Fruit fly (Drosophila melanogaster) whole organism, prepupa: Measurements from ENCODE around the gene CG15468.
A peak's percentile ranks its signal among the peaks of the same experiment; 100 is the strongest.

ENCODE experiments used
- Blimp-1 ChIP-seq: fragments of 200-800 bp; sonication (Bioruptor generic); optimal IDR thresholded peaks from 3 replicates; lab custom pipeline; 2017; ENCODE audit warnings: missing biosample characterization, missing genetic modification characterization, mild to moderate bottlenecking, moderate library complexity, missing genetic modification reagents
- CG10631 ChIP-seq: fragments of 200-800 bp; sonication (Bioruptor generic); optimal IDR thresholded peaks from 2 replicates; lab custom pipeline; 2016; ENCODE audit warnings: missing biosample characterization, missing genetic modification characterization
- CG10669 ChIP-seq: fragments of 200-800 bp; sonication (Bioruptor generic); optimal IDR thresholded peaks from 3 replicates; lab custom pipeline; 2018; ENCODE audit warnings: missing biosample characterization, mild to moderate bottlenecking, missing genetic modification characterization, moderate library complexity
- CG11294 ChIP-seq: fragments of 200-800 bp; sonication (Bioruptor generic); IDR thresholded peaks from 2 replicates; pipeline ENCODE4 v1.3.6; 2022; ENCODE audit warnings: missing biosample characterization, missing genetic modification characterization
- CG11902 ChIP-seq: fragments of 200-800 bp; sonication (Bioruptor generic); optimal IDR thresholded peaks from 3 replicates; lab custom pipeline; 2016; ENCODE audit warnings: missing biosample characterization, missing genetic modification characterization
- CG15336 ChIP-seq: fragments of 200-800 bp; sonication (Bioruptor generic); IDR thresholded peaks from 2 replicates; pipeline ENCODE4 v1.3.6; 2022; ENCODE audit warnings: missing biosample characterization, missing genetic modification characterization
- CG1621 ChIP-seq: fragments of 200-800 bp; sonication (Bioruptor generic); optimal IDR thresholded peaks from 3 replicates; lab custom pipeline; 2018; ENCODE audit warnings: missing biosample characterization, mild to moderate bottlenecking, missing genetic modification characterization
- CG16779 ChIP-seq: fragments of 200-800 bp; sonication (Bioruptor generic); optimal IDR thresholded peaks from 3 replicates; lab custom pipeline; 2017; ENCODE audit warnings: missing biosample characterization, mild to moderate bottlenecking, missing genetic modification characterization
- CG3032 ChIP-seq: fragments of 200-800 bp; optimal IDR thresholded peaks from 2 replicates; lab custom pipeline; 2019; ENCODE audit warnings: missing biosample characterization, mild to moderate bottlenecking, missing genetic modification characterization, moderate library complexity
- CG31627 ChIP-seq: fragments of 200-800 bp; sonication (Bioruptor generic); optimal IDR thresholded peaks from 3 replicates; lab custom pipeline; 2016; ENCODE audit warnings: missing biosample characterization, missing genetic modification characterization
- CG3919 ChIP-seq: fragments of 200-800 bp; sonication (Bioruptor generic); optimal IDR thresholded peaks from 3 replicates; lab custom pipeline; 2016; ENCODE audit warnings: missing biosample characterization, missing genetic modification characterization
- CG4318 ChIP-seq: fragments of 200-800 bp; sonication (Bioruptor generic); optimal IDR thresholded peaks from 3 replicates; lab custom pipeline; 2017; ENCODE audit warnings: missing biosample characterization, mild to moderate bottlenecking, missing genetic modification characterization
- CG6163 ChIP-seq: fragments of 200-800 bp; sonication (Bioruptor generic); IDR thresholded peaks from 3 replicates; pipeline ENCODE4 v1.3.6; 2022; ENCODE audit warnings: missing biosample characterization, missing genetic modification characterization
- CG6792 ChIP-seq: fragments of 200-800 bp; sonication (Bioruptor generic); optimal IDR thresholded peaks from 3 replicates; lab custom pipeline; 2016; ENCODE audit warnings: missing biosample characterization, missing genetic modification characterization
- CG6808 ChIP-seq: fragments of 200-800 bp; sonication (Bioruptor generic); optimal IDR thresholded peaks from 3 replicates; lab custom pipeline; 2017; ENCODE audit warnings: missing biosample characterization, missing genetic modification characterization, mild to moderate bottlenecking, moderate library complexity, missing genetic modification reagents
- CG6854 ChIP-seq: fragments of 200-800 bp; sonication (Bioruptor generic); optimal IDR thresholded peaks from 2 replicates; lab custom pipeline; 2017; ENCODE audit warnings: missing biosample characterization, mild to moderate bottlenecking, missing genetic modification characterization
- CG7368 ChIP-seq: fragments of 200-800 bp; sonication (Bioruptor generic); optimal IDR thresholded peaks from 3 replicates; lab custom pipeline; 2016; ENCODE audit warnings: missing biosample characterization, missing genetic modification characterization
- CG8119 ChIP-seq: fragments of 200-800 bp; sonication (Bioruptor generic); IDR thresholded peaks from 3 replicates; pipeline ENCODE4 v1.3.6; 2022; ENCODE audit warnings: missing biosample characterization, missing genetic modification characterization
- CG8319 ChIP-seq: fragments of 200-800 bp; sonication (Bioruptor generic); optimal IDR thresholded peaks from 3 replicates; lab custom pipeline; 2016; ENCODE audit warnings: missing biosample characterization, missing genetic modification characterization
- CG8632 ChIP-seq: fragments of 200-800 bp; sonication (Bioruptor generic); optimal IDR thresholded peaks from 3 replicates; lab custom pipeline; 2016; ENCODE audit warnings: missing biosample characterization, missing genetic modification characterization
- CG9139 ChIP-seq: fragments of 200-800 bp; sonication (Bioruptor generic); optimal IDR thresholded peaks from 3 replicates; lab custom pipeline; 2017; ENCODE audit warnings: missing biosample characterization, mild to moderate bottlenecking, missing genetic modification characterization
- Eip78C ChIP-seq: fragments of 200-800 bp; sonication (Bioruptor generic); peaks from one replicate; lab custom pipeline; 2016; ENCODE audit warnings: missing biosample characterization, missing genetic modification characterization
- Eip93F ChIP-seq: fragments of 200-800 bp; sonication (Bioruptor generic); optimal IDR thresholded peaks from 2 replicates; lab custom pipeline; 2016; ENCODE audit warnings: missing biosample characterization, mild to moderate bottlenecking, missing genetic modification characterization
- Ets96B ChIP-seq: fragments of 200-800 bp; optimal IDR thresholded peaks from 2 replicates; lab custom pipeline; 2019; ENCODE audit warnings: missing biosample characterization, mild to moderate bottlenecking, missing genetic modification characterization, moderate library complexity
- Gug ChIP-seq: fragments of 200-800 bp; sonication (Bioruptor generic); IDR thresholded peaks from 2 replicates; pipeline ENCODE4 v1.3.6; 2022; ENCODE audit warnings: missing biosample characterization, missing genetic modification characterization
- Hr38 ChIP-seq: sonication (Bioruptor generic); optimal IDR thresholded peaks from 2 replicates; lab custom pipeline; 2016; ENCODE audit warnings: missing biosample characterization, missing genetic modification characterization
- Lpt ChIP-seq: fragments of 200-800 bp; sonication (Bioruptor generic); optimal IDR thresholded peaks from 3 replicates; lab custom pipeline; 2016; ENCODE audit warnings: missing biosample characterization, missing genetic modification characterization
- OdsH ChIP-seq: fragments of 200-800 bp; sonication (Bioruptor generic); optimal IDR thresholded peaks from 3 replicates; lab custom pipeline; 2016; ENCODE audit warnings: missing biosample characterization, missing genetic modification characterization
- Smox ChIP-seq: fragments of 200-800 bp; sonication (Bioruptor generic); optimal IDR thresholded peaks from 3 replicates; lab custom pipeline; 2016; ENCODE audit warnings: missing biosample characterization, missing genetic modification characterization
- Sox102F ChIP-seq: fragments of 200-800 bp; sonication (Bioruptor generic); optimal IDR thresholded peaks from 2 replicates; lab custom pipeline; 2016; ENCODE audit warnings: missing biosample characterization, mild to moderate bottlenecking, missing genetic modification characterization
- Sox14 ChIP-seq: fragments of 200-800 bp; sonication (Bioruptor generic); optimal IDR thresholded peaks from 3 replicates; lab custom pipeline; 2016; ENCODE audit warnings: missing biosample characterization, missing genetic modification characterization
- Sox15 ChIP-seq: fragments of 200-800 bp; sonication (Bioruptor generic); optimal IDR thresholded peaks from 3 replicates; lab custom pipeline; 2016; ENCODE audit warnings: missing biosample characterization, missing genetic modification characterization
- achi ChIP-seq: fragments of 200-800 bp; sonication (Bioruptor generic); optimal IDR thresholded peaks from 3 replicates; lab custom pipeline; 2016; ENCODE audit warnings: missing biosample characterization, missing genetic modification characterization
- acj6 ChIP-seq: fragments of 200-800 bp; sonication (Bioruptor generic); optimal IDR thresholded peaks from 3 replicates; lab custom pipeline; 2016; ENCODE audit warnings: missing biosample characterization, missing genetic modification characterization
- cyc ChIP-seq: fragments of 200-800 bp; sonication (Bioruptor generic); optimal IDR thresholded peaks from 3 replicates; lab custom pipeline; 2016; ENCODE audit warnings: missing biosample characterization, missing genetic modification characterization
- dsx ChIP-seq: fragments of 200-800 bp; optimal IDR thresholded peaks from 3 replicates; lab custom pipeline; 2019; ENCODE audit warnings: missing biosample characterization, mild to moderate bottlenecking, missing genetic modification characterization, moderate library complexity; ENCODE audit not compliant: poor library complexity, severe bottlenecking
- eg ChIP-seq: fragments of 200-800 bp; sonication (Bioruptor generic); IDR thresholded peaks from 3 replicates; pipeline ENCODE4 v1.3.6; 2022; ENCODE audit warnings: missing biosample characterization, missing genetic modification characterization
- esn ChIP-seq: fragments of 200-800 bp; sonication (Bioruptor generic); optimal IDR thresholded peaks from 2 replicates; lab custom pipeline; 2016; ENCODE audit warnings: missing biosample characterization, mild to moderate bottlenecking, missing genetic modification characterization, moderate library complexity
- fkh ChIP-seq: fragments of 200-800 bp; sonication (Bioruptor generic); optimal IDR thresholded peaks from 3 replicates; lab custom pipeline; 2017; ENCODE audit warnings: missing biosample characterization, mild to moderate bottlenecking, missing genetic modification characterization, moderate library complexity
- net ChIP-seq: fragments of 200-800 bp; sonication (Bioruptor generic); optimal IDR thresholded peaks from 3 replicates; lab custom pipeline; 2016; ENCODE audit warnings: missing biosample characterization, missing genetic modification characterization
- pdm3 ChIP-seq: fragments of 200-800 bp; sonication (Bioruptor generic); optimal IDR thresholded peaks from 3 replicates; lab custom pipeline; 2016; ENCODE audit warnings: missing biosample characterization, missing genetic modification characterization
- spab ChIP-seq: fragments of 200-800 bp; sonication (Bioruptor generic); optimal IDR thresholded peaks from 2 replicates; lab custom pipeline; 2017; ENCODE audit warnings: missing biosample characterization, mild to moderate bottlenecking, missing genetic modification characterization, missing genetic modification reagents
- ss ChIP-seq, 2 experiments: fragments of 200-800 bp; sonication (Bioruptor generic); optimal IDR thresholded peaks; 2 replicates in 1 of 2; 3 replicates in 1 of 2; lab custom pipeline; 2017 to 2018; ENCODE audit warnings: mild to moderate bottlenecking in 2 of 2, missing biosample characterization in 2 of 2, missing genetic modification characterization in 2 of 2, moderate library complexity in 1 of 2
- svp ChIP-seq: fragments of 200-800 bp; sonication (Bioruptor generic); peaks from one replicate; lab custom pipeline; 2016; ENCODE audit warnings: missing biosample characterization, missing genetic modification characterization
- topi ChIP-seq: fragments of 200-800 bp; sonication (Bioruptor generic); optimal IDR thresholded peaks from 3 replicates; lab custom pipeline; 2016; ENCODE audit warnings: missing biosample characterization, missing genetic modification characterization

CG15468 gene

DNA sequence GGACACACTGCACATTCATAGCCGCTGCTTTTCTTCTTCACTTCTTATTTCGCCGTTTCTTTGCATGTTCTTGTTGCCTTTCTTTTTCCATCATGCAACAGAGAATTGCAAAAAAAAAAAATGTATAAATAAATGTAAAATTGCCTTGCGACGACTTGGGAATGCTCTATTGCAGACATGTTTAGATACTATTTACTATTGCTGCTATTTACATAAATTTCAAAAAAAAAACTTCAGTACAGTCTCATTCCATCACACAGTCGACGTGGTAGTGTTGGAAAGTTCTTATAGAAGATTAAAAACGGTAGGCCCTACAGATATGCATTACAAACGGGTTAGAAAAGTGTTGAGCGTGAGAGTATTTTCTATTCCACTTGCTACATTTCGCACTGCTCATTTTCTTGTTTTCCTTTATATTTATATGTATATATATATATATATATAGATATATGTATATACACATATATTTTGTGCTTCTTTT, 49.1 kb downstream of the CG15468 start (continued):
- TF ChIP-seq CG10669 (GFP tag; lab: Kevin White, UChicago), result peak; percentile 78
- peak; percentile 85 for TF ChIP-seq CG8119 (GFP tag; lab: Robert Waterston, UW)
- TF ChIP-seq CG6808 (GFP tag; lab: Kevin White, UChicago), result peak; percentile 87
- TF ChIP-seq CG15336 (GFP tag; lab: Robert Waterston, UW), result peak; percentile 83
- peak; percentile 81 for TF ChIP-seq topi
- TF ChIP-seq Hr38 (GFP tag; lab: Kevin White, UChicago), result no peak
- TF ChIP-seq CG11294 (GFP tag; lab: Robert Waterston, UW), result peak; percentile 20; the same call in 1 of the 2 replicates
- TF ChIP-seq CG3919, result peak; percentile 65
- TF ChIP-seq CG10631 (GFP tag; lab: Kevin White, UChicago), result peak; percentile 70
- peak; percentile 80 for TF ChIP-seq spab (GFP tag; lab: Kevin White, UChicago)
- TF ChIP-seq pdm3, result peak; percentile 81
- peak; percentile 73 for TF ChIP-seq Gug (GFP tag; lab: Robert Waterston, UW)
- TF ChIP-seq CG3032 (tag; lab: Kevin White, UChicago), result peak; percentile 77
- TF ChIP-seq fkh (GFP tag; lab: Kevin White, UChicago), result no peak
- TF ChIP-seq cyc, result peak; percentile 64
- TF ChIP-seq CG1621 (tag; lab: Kevin White, UChicago), result peak; percentile 52
- peak; percentile 66 for TF ChIP-seq CG31627
- TF ChIP-seq CG9139 (GFP tag; lab: Kevin White, UChicago), result peak; percentile 94
- TF ChIP-seq acj6, result peak; percentile 60
- peak; percentile 43 for TF ChIP-seq CG7368
- TF ChIP-seq CG8319, result peak; percentile 48
- TF ChIP-seq Ets96B, result peak; percentile 81
- peak; percentile 91 for TF ChIP-seq CG16779 (tag; lab: Kevin White, UChicago)
- peak; percentile 89 for TF ChIP-seq Eip78C (GFP tag; lab: Kevin White, UChicago)

DNA sequence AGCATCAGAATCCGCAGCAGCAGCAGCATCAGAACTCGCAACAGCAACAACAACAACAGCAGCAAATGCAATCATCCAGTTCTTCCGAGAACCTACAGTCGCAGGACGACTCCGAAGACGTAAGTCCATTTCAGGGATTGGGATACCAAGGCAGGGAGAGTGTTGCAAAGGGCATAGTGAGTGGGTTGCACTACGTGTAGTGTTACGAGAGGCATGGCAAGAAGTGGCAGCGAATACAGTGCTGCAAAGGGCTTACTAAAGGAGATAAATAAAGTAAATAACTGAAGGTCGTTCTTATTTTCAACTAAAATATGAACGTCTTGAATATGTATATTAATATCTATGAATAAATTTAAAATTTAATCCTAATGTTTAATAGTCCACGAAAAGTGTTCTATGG, 49.9 kb downstream of the CG15468 start:
- no peak for TF ChIP-seq Sox15 (GFP tag; lab: Kevin White, UChicago)

dm6 chrX:4909938-4910778, 50.8 kb downstream of the CG15468 start:
- TF ChIP-seq pdm3, result peak; percentile 100
- peak; percentile 100 for TF ChIP-seq Smox (GFP tag; lab: Kevin White, UChicago)
- TF ChIP-seq Eip78C (GFP tag; lab: Kevin White, UChicago), result peak; percentile 100
- peak; percentile 100 for TF ChIP-seq eg
- peak; percentile 100 for TF ChIP-seq topi
- TF ChIP-seq CG8119 (GFP tag; lab: Robert Waterston, UW), result peak; percentile 100
- TF ChIP-seq CG8632 (GFP tag; lab: Kevin White, UChicago), result peak; percentile 100
- peak; percentile 100 for TF ChIP-seq CG3919
- peak; percentile 100 for TF ChIP-seq dsx (GFP tag; lab: Kevin White, UChicago)
- TF ChIP-seq Blimp-1 (GFP tag; lab: Kevin White, UChicago), result peak; percentile 99
- peak; percentile 100 for TF ChIP-seq ss (GFP tag; optimal IDR thresholded peaks at IDR 0.05; lab: Kevin White, UChicago)
- TF ChIP-seq net, result peak; percentile 100
- TF ChIP-seq Ets96B, result peak; percentile 100
- TF ChIP-seq CG31627, result peak; percentile 100
- peak; percentile 100 for TF ChIP-seq esn
- peak; percentile 100 for TF ChIP-seq Lpt
- peak; percentile 100 for TF ChIP-seq CG6792 (GFP tag; lab: Kevin White, UChicago)
- TF ChIP-seq CG6163 (GFP tag; lab: Robert Waterston, UW), result peak; percentile 100
- TF ChIP-seq Sox102F (GFP tag; lab: Kevin White, UChicago), result peak; percentile 100
- TF ChIP-seq CG8319, result peak; percentile 100
- peak; percentile 99 for TF ChIP-seq achi
- peak; percentile 100 for TF ChIP-seq CG11902
- peak; percentile 100 for TF ChIP-seq OdsH (GFP tag; lab: Kevin White, UChicago)
- TF ChIP-seq CG4318, result peak; percentile 100
- TF ChIP-seq CG6854, result peak; percentile 100
- TF ChIP-seq acj6, result peak; percentile 100
- TF ChIP-seq CG15336 (GFP tag; lab: Robert Waterston, UW), result peak; percentile 100
- peak; percentile 96 for TF ChIP-seq Hr38 (GFP tag; lab: Kevin White, UChicago)
- TF ChIP-seq Sox14 (GFP tag; lab: Kevin White, UChicago), result peak; percentile 100
- TF ChIP-seq Eip93F (GFP tag; lab: Kevin White, UChicago), result peak; percentile 100
- peak; percentile 100 for TF ChIP-seq svp (GFP tag; lab: Kevin White, UChicago)
- peak; percentile 100 for TF ChIP-seq CG9139 (GFP tag; lab: Kevin White, UChicago)
